Fruit fly (Drosophila melanogaster): Measurements from ENCODE around the gene CG6276.

The CG6276 gene

DNA sequence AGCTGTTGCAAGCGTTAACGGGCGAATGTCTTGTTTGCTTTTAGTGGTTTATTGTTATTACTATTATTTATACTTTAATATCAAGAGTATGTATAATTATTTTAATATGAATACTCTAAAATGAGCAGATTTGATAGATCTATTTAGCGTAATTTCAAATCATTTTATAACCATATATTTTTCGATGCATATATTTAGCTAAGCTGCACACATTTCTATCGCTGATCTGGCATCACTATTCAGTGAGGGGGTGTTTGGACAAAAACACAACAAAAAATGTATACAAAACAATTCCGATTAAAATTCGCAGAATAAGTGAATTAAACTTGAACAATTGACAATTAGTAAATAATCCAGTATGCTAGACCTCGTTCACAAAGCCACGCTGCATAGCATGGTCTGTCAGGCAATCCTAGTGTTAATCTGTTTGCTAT is 31.1 kb upstream of the CG6276 start, which contains the start of the genes Trs33 and Tmtc4 (continued):
- peak; percentile 31 for TF ChIP-seq CG15601 (tag; optimal IDR thresholded peaks at IDR 0.05)
- no peak for TF ChIP-seq CG3726 (GFP tag; IDR thresholded peaks at IDR 0.05)
- TF ChIP-seq knrl (GFP tag; IDR thresholded peaks at IDR 0.05; ENCODE audit: partially characterized antibody): no peak
- no peak for TF ChIP-seq sna (GFP tag; IDR thresholded peaks at IDR 0.05; ENCODE audit: partially characterized antibody)
- TF ChIP-seq dmrt11E (tag; optimal IDR thresholded peaks at IDR 0.05): peak; percentile 28
- TF ChIP-seq ara (GFP tag; IDR thresholded peaks at IDR 0.05): no peak
- TF ChIP-seq CG3995 (GFP tag; optimal IDR thresholded peaks at IDR 0.05): no peak
- no peak for TF ChIP-seq fu2 (GFP tag; optimal IDR thresholded peaks at IDR 0.05)
- peak; percentile 21 for TF ChIP-seq tin (GFP tag; optimal IDR thresholded peaks at IDR 0.05)
- TF ChIP-seq Ada2b (GFP tag; IDR thresholded peaks at IDR 0.05): peak; percentile 35; the same call in 1 of the 2 replicates
- TF ChIP-seq Hsf (GFP tag; optimal IDR thresholded peaks at IDR 0.05): peak; percentile 21
- TF ChIP-seq CG10274 (GFP tag; optimal IDR thresholded peaks at IDR 0.05): no peak
- TF ChIP-seq CG7357 (GFP tag; IDR thresholded peaks at IDR 0.05): no peak
- no peak for TF ChIP-seq CG8765 (GFP tag; IDR thresholded peaks at IDR 0.05)
- no peak for TF ChIP-seq CG6791 (GFP tag; IDR thresholded peaks at IDR 0.05; ENCODE audit: partially characterized antibody)
- no peak for TF ChIP-seq ATbp (GFP tag; optimal IDR thresholded peaks at IDR 0.05)
- TF ChIP-seq p53 (GFP tag; optimal IDR thresholded peaks at IDR 0.05): no peak
- TF ChIP-seq sens (GFP tag): peak; percentile 67
- no peak for TF ChIP-seq Antp (GFP tag; optimal IDR thresholded peaks at IDR 0.05)
- no peak for TF ChIP-seq schlank (tag; optimal IDR thresholded peaks at IDR 0.05)
- TF ChIP-seq CrebB (tag; optimal IDR thresholded peaks at IDR 0.05): no peak
- TF ChIP-seq grau (tag; optimal IDR thresholded peaks at IDR 0.05): peak; percentile 49
- no peak for TF ChIP-seq CG17612 (GFP tag; IDR thresholded peaks at IDR 0.05)
- TF ChIP-seq CTCF (GFP tag; optimal IDR thresholded peaks at IDR 0.05): no peak
- TF ChIP-seq CG2678 (tag; optimal IDR thresholded peaks at IDR 0.05): peak; percentile 64
- no peak for TF ChIP-seq corto (GFP tag; optimal IDR thresholded peaks at IDR 0.05)
- TF ChIP-seq sug (tag; optimal IDR thresholded peaks at IDR 0.05): peak; percentile 74
- no peak for TF ChIP-seq bowl (GFP tag; IDR thresholded peaks at IDR 0.05)
- no peak for TF ChIP-seq Camta (GFP tag; optimal IDR thresholded peaks at IDR 0.05)
- TF ChIP-seq stc (GFP tag; IDR thresholded peaks at IDR 0.05): no peak
- no peak for TF ChIP-seq lov (optimal IDR thresholded peaks at IDR 0.05)
- no peak for TF ChIP-seq lov (GFP tag; IDR thresholded peaks at IDR 0.05)
- no peak for TF ChIP-seq onecut (GFP tag; IDR thresholded peaks at IDR 0.05)
- TF ChIP-seq crp (GFP tag; optimal IDR thresholded peaks at IDR 0.05): peak in 1 of 2 experiments; percentile 89
- TF ChIP-seq Fer1 (GFP tag; optimal IDR thresholded peaks at IDR 0.05): peak; percentile 56
- no peak for TF ChIP-seq Dref (GFP tag; IDR thresholded peaks at IDR 0.05)
- TF ChIP-seq Oli (tag; optimal IDR thresholded peaks at IDR 0.05): no peak
- peak; percentile 62 for TF ChIP-seq CG14710 (tag; optimal IDR thresholded peaks at IDR 0.05)
- TF ChIP-seq D19A (tag; optimal IDR thresholded peaks at IDR 0.05): peak; percentile 15
- peak in 1 of 3 experiments; percentile 36 for TF ChIP-seq Stat92E (GFP tag; optimal IDR thresholded peaks at IDR 0.05)
- no peak for TF ChIP-seq CG9876 (GFP tag; optimal IDR thresholded peaks at IDR 0.05)
- TF ChIP-seq scrt (GFP tag; optimal IDR thresholded peaks at IDR 0.05): peak; percentile 3
- peak; percentile 22 for TF ChIP-seq exex (tag; optimal IDR thresholded peaks at IDR 0.05)
- peak; percentile 59 for TF ChIP-seq CG2116 (GFP tag; optimal IDR thresholded peaks at IDR 0.05)
- TF ChIP-seq chn (GFP tag; optimal IDR thresholded peaks at IDR 0.05): no peak
- peak; percentile 70 for TF ChIP-seq CG5180 (GFP tag; optimal IDR thresholded peaks at IDR 0.05)
- TF ChIP-seq CG8290 (GFP tag; optimal IDR thresholded peaks at IDR 0.05): no peak
- no peak for TF ChIP-seq CG8290 (tag; optimal IDR thresholded peaks at IDR 0.05)
- no peak for TF ChIP-seq jumu (GFP tag; optimal IDR thresholded peaks at IDR 0.05)
- peak; percentile 44 for TF ChIP-seq twi (tag; optimal IDR thresholded peaks at IDR 0.05)
- TF ChIP-seq grn (GFP tag; optimal IDR thresholded peaks at IDR 0.05): no peak
- peak; percentile 17 for TF ChIP-seq CG10543 (GFP tag; optimal IDR thresholded peaks at IDR 0.05)

Data from whole organism, embryonic.